Worm (Caenorhabditis elegans): ENCODE measurements around the gene pmp-3.
A peak's percentile ranks its signal among the peaks of the same experiment; 100 is the strongest.

ce11 chrV:14685435-14686058 lies 39.0 kb downstream of the pmp-3 start, which contains the start of gene C47E8.4:
- TF ChIP-seq snpc-4 (GFP tag; optimal IDR thresholded peaks at IDR 0.05): peak; percentile 71
- TF ChIP-seq snpc-4 (tag; optimal IDR thresholded peaks at IDR 0.05): peak; percentile 69 to 92 (median 85)
- TF ChIP-seq nhr-90 (tag; optimal IDR thresholded peaks at IDR 0.05): no peak
- peak; percentile 86 for TF ChIP-seq ceh-100 (GFP tag; IDR thresholded peaks at IDR 0.05)
- no peak for TF ChIP-seq nfya-1 (tag; optimal IDR thresholded peaks at IDR 0.05; ENCODE audit: borderline replicate concordance, insufficient read depth)
- peak; percentile 92 for TF ChIP-seq nhr-27 (tag; optimal IDR thresholded peaks at IDR 0.05)
- TF ChIP-seq hrde-1 (tag; optimal IDR thresholded peaks at IDR 0.05; ENCODE audit: borderline replicate concordance): peak; percentile 90
- TF ChIP-seq F55B11.4 (tag; optimal IDR thresholded peaks at IDR 0.05; ENCODE audit: borderline replicate concordance, insufficient read depth): no peak
- TF ChIP-seq ets-4 (GFP tag; optimal IDR thresholded peaks at IDR 0.05): no peak
- peak; percentile 34 for TF ChIP-seq unc-62 (GFP tag; optimal IDR thresholded peaks at IDR 0.05)
- 0 out of 2 replicates have a peak, but pooled peaks have one; percentile 79 for TF ChIP-seq ceh-58 (GFP tag; IDR thresholded peaks at IDR 0.05)
- peak; percentile 65 for TF ChIP-seq ztf-18 (tag; optimal IDR thresholded peaks at IDR 0.05)

Measured in whole organism, young adult.